Worm (Caenorhabditis elegans) whole organism, late embryonic: Measurements from ENCODE around the gene snf-6.

Experiments used
- C08G9.2 ChIP-seq: sonication (generic microtip); optimal IDR thresholded peaks from 2 replicates; lab custom pipeline; 2016; ENCODE audit warnings: mild to moderate bottlenecking, missing genetic modification characterization, moderate library complexity, missing compliant biosample characterization
- F13H6.1 ChIP-seq: sonication (generic microtip); optimal IDR thresholded peaks from 2 replicates; lab custom pipeline; 2016; ENCODE audit warnings: missing genetic modification characterization, missing compliant biosample characterization
- K02D7.2 ChIP-seq: sonication (generic microtip); optimal IDR thresholded peaks from 2 replicates; lab custom pipeline; 2017; ENCODE audit warnings: mild to moderate bottlenecking, missing genetic modification characterization, missing compliant biosample characterization
- T23F11.4 ChIP-seq: fragments of 200-800 bp; sonication (Bioruptor generic); optimal IDR thresholded peaks from 2 replicates; lab custom pipeline; 2018; ENCODE audit warnings: mild to moderate bottlenecking, missing genetic modification characterization, missing compliant biosample characterization
- Y22D7AL.16 ChIP-seq: sonication (generic microtip); optimal IDR thresholded peaks from 2 replicates; lab custom pipeline; 2016; ENCODE audit warnings: missing genetic modification characterization, missing compliant biosample characterization
- ama-1 ChIP-seq: fragments of 150-350 bp; optimal IDR thresholded peaks from 2 replicates; lab custom pipeline; 2014
- ceh-14 ChIP-seq: sonication (generic microtip); optimal IDR thresholded peaks from 2 replicates; lab custom pipeline; 2016; ENCODE audit warnings: missing genotype, missing genetic modification characterization, missing compliant biosample characterization
- ceh-18 ChIP-seq: sonication (generic microtip); optimal IDR thresholded peaks from 2 replicates; lab custom pipeline; 2016; ENCODE audit warnings: missing genetic modification characterization, missing compliant biosample characterization
- ceh-19 ChIP-seq: fragments of 200-800 bp; sonication (Bioruptor generic); optimal IDR thresholded peaks from 2 replicates; lab custom pipeline; 2018; ENCODE audit warnings: mild to moderate bottlenecking, missing genetic modification characterization, missing compliant biosample characterization
- ceh-24 ChIP-seq: sonication (generic microtip); optimal IDR thresholded peaks from 2 replicates; lab custom pipeline; 2016; ENCODE audit warnings: mild to moderate bottlenecking, missing genetic modification characterization, missing compliant biosample characterization
- ceh-34 ChIP-seq: sonication (generic microtip); optimal IDR thresholded peaks from 2 replicates; lab custom pipeline; 2016; ENCODE audit warnings: mild to moderate bottlenecking, missing genetic modification characterization, missing compliant biosample characterization
- ceh-45 ChIP-seq: fragments of 200-800 bp; sonication (Bioruptor generic); IDR thresholded peaks from 2 replicates; pipeline ENCODE4 v1.3.6; 2022; ENCODE audit warnings: missing genetic modification reagents, missing genetic modification characterization, missing compliant biosample characterization
- ceh-6 ChIP-seq: fragments of 200-800 bp; sonication (Bioruptor generic); optimal IDR thresholded peaks from 2 replicates; lab custom pipeline; 2018; ENCODE audit warnings: mild to moderate bottlenecking, missing genetic modification characterization, missing compliant biosample characterization
- ets-4 ChIP-seq: sonication (generic microtip); optimal IDR thresholded peaks from 2 replicates; lab custom pipeline; 2016; ENCODE audit warnings: missing genetic modification characterization, missing compliant biosample characterization
- eyg-1 ChIP-seq: sonication (generic microtip); optimal IDR thresholded peaks from 2 replicates; lab custom pipeline; 2016; ENCODE audit warnings: missing genotype, missing genetic modification characterization, missing compliant biosample characterization
- hlh-15 ChIP-seq: sonication (generic microtip); optimal IDR thresholded peaks from 2 replicates; lab custom pipeline; 2016; ENCODE audit warnings: missing genetic modification characterization, missing compliant biosample characterization
- hlh-6 ChIP-seq: sonication (generic microtip); optimal IDR thresholded peaks from 2 replicates; lab custom pipeline; 2016; ENCODE audit warnings: missing genotype, missing genetic modification characterization, missing compliant biosample characterization
- hlh-8 ChIP-seq: sonication (generic microtip); optimal IDR thresholded peaks from 2 replicates; lab custom pipeline; 2016; ENCODE audit warnings: missing genotype, missing genetic modification characterization, missing compliant biosample characterization
- nfya-1 ChIP-seq: sonication (generic microtip); optimal IDR thresholded peaks from 2 replicates; lab custom pipeline; 2017; ENCODE audit warnings: missing genetic modification characterization, mild to moderate bottlenecking, missing compliant biosample characterization, antibody characterized with exemption, moderate library complexity
- nhr-11 ChIP-seq: fragments of 150-350 bp; optimal IDR thresholded peaks from 2 replicates; lab custom pipeline; 2014; ENCODE audit warnings: missing biosample characterization, missing genetic modification characterization
- nhr-232 ChIP-seq: sonication (generic microtip); optimal IDR thresholded peaks from 2 replicates; lab custom pipeline; 2016; ENCODE audit warnings: missing genetic modification characterization, missing compliant biosample characterization
- odd-2 ChIP-seq: sonication (generic microtip); optimal IDR thresholded peaks from 2 replicates; lab custom pipeline; 2017; ENCODE audit warnings: antibody characterized with exemption, mild to moderate bottlenecking, missing genetic modification characterization, missing compliant biosample characterization
- pag-3 ChIP-seq: sonication (generic microtip); optimal IDR thresholded peaks from 2 replicates; lab custom pipeline; 2016; ENCODE audit warnings: missing compliant biosample characterization, missing genetic modification characterization, borderline replicate concordance
- pat-9 ChIP-seq: fragments of 200-800 bp; sonication (Bioruptor generic); optimal IDR thresholded peaks from 2 replicates; lab custom pipeline; 2018; ENCODE audit warnings: mild to moderate bottlenecking, missing genetic modification characterization, moderate library complexity, missing compliant biosample characterization
- pax-1 ChIP-seq: fragments of 150-350 bp; optimal IDR thresholded peaks from 2 replicates; lab custom pipeline; 2014; ENCODE audit warnings: missing biosample characterization, missing genetic modification characterization
- rnt-1 ChIP-seq: sonication (generic microtip); optimal IDR thresholded peaks from 2 replicates; lab custom pipeline; 2016; ENCODE audit warnings: missing genetic modification characterization, missing compliant biosample characterization
- sox-4 ChIP-seq: sonication (generic microtip); optimal IDR thresholded peaks from 2 replicates; lab custom pipeline; 2017; ENCODE audit warnings: mild to moderate bottlenecking, missing genetic modification characterization, inconsistent platforms, missing compliant biosample characterization
- syd-9 ChIP-seq: sonication (generic microtip); optimal IDR thresholded peaks from 2 replicates; lab custom pipeline; 2016; ENCODE audit warnings: mild to moderate bottlenecking, missing genetic modification characterization, moderate library complexity, missing compliant biosample characterization
- tbx-2 ChIP-seq: sonication (generic microtip); optimal IDR thresholded peaks from 2 replicates; lab custom pipeline; 2016; ENCODE audit warnings: missing genetic modification characterization, missing compliant biosample characterization
- tbx-7 ChIP-seq: sonication (generic microtip); optimal IDR thresholded peaks from 2 replicates; lab custom pipeline; 2016; ENCODE audit warnings: missing genotype, missing genetic modification characterization, missing compliant biosample characterization
- unc-3 ChIP-seq, 2 experiments: fragments of 200-800 bp in 1 of 2; sonication (Bioruptor generic) in 1 of 2; sonication (generic microtip) in 1 of 2; conservative IDR thresholded peaks in 1 of 2; optimal IDR thresholded peaks in 1 of 2; 2 replicates each; pipeline versions ENCODE4 v1.3.6 to Lab custom; 2016 to 2022; ENCODE audit warnings: missing compliant biosample characterization in 2 of 2, missing genetic modification characterization in 2 of 2, missing genetic modification reagents in 1 of 2
- unc-42 ChIP-seq: sonication (generic microtip); optimal IDR thresholded peaks from 2 replicates; lab custom pipeline; 2016; ENCODE audit warnings: missing genotype, missing genetic modification characterization, missing compliant biosample characterization
- unc-86 ChIP-seq: sonication (generic microtip); optimal IDR thresholded peaks from 2 replicates; lab custom pipeline; 2016; ENCODE audit warnings: missing genetic modification characterization, missing compliant biosample characterization

The snf-6 gene

DNA sequence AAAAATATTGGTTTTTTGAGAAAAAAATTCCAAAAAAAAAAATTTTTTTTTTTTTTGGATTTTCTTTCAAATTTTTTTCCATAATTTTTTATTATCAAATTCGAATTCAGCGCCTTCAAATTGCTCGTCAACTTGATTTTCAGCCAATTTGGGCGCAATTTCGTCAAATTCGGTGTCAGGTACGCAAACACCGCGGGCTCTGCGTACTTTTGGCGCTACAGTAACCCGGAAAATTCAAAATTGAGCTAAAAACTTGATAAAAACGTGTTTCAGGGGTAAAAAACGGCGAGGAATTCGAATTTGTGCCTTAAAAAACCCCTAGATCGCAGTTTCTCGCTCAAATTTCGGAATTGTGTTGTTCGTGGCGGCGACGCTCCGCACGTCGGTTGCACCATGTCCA, 12.7 kb downstream of the snf-6 start:
- TF ChIP-seq unc-42 (tag; lab: Kevin White, UChicago) (no peak), rnt-1 (tag; lab: Kevin White, UChicago) (no peak), sox-4 (tag; lab: Kevin White, UChicago) (no peak), odd-2 (no peak), pax-1 (tag; lab: Kevin White, UChicago) (no peak), ceh-24 (tag; lab: Kevin White, UChicago) (no peak), nhr-232 (tag; lab: Kevin White, UChicago) (no peak), F13H6.1 (tag; lab: Kevin White, UChicago) (no peak), syd-9 (tag; lab: Kevin White, UChicago) (no peak), unc-3 (GFP tag; conservative IDR thresholded peaks at IDR 0.05; lab: Robert Waterston, UW) (no peak), unc-3 (tag; optimal IDR thresholded peaks at IDR 0.05; lab: Kevin White, UChicago) (no peak), pag-3 (tag; lab: Kevin White, UChicago) (no peak), hlh-6 (tag; lab: Kevin White, UChicago) (no peak), nhr-11 (no peak), ceh-34 (tag; lab: Kevin White, UChicago) (no peak), ceh-14 (tag; lab: Kevin White, UChicago) (no peak), K02D7.2 (tag; lab: Kevin White, UChicago) (no peak)
- TF ChIP-seq, all 69 proteins: peak for 0

DNA sequence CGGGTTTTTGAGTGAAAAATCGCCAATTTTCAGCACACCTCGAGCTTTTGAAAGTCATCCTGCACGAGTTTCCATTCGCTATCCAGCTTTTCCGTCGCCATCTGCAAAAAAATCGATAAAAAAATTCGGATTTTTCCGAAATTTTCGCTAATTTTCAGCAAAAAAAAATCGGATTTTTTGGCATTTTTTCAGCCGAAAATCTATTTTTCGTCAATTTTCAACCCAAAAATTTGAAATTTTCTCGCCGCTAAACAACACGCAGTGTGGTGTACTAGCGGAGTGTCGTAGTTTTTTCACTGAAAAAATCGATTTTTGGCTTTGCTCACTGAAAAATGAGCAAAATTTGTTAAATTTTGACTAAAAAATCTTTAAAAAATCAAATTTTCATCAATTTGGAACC, 14.7 kb downstream of the snf-6 start, which contains the start of gene tmem-120:
TSS of gene tmem-120 (minus strand) at position 101 of the 400 bp plus-strand sequence.
- no peak for TF ChIP-seq K02D7.2 (tag; lab: Kevin White, UChicago)
- no peak for TF ChIP-seq ceh-45 (GFP tag; lab: Robert Waterston, UW)
- TF ChIP-seq Y22D7AL.16 (tag; lab: Kevin White, UChicago): no peak
- no peak for TF ChIP-seq hlh-15 (tag; lab: Kevin White, UChicago)
- TF ChIP-seq ceh-18 (tag; lab: Kevin White, UChicago): no peak
- no peak for TF ChIP-seq pat-9
- TF ChIP-seq sox-4 (tag; lab: Kevin White, UChicago): no peak
- no peak for TF ChIP-seq ceh-6
- TF ChIP-seq, all 69 proteins: peak for 0

DNA sequence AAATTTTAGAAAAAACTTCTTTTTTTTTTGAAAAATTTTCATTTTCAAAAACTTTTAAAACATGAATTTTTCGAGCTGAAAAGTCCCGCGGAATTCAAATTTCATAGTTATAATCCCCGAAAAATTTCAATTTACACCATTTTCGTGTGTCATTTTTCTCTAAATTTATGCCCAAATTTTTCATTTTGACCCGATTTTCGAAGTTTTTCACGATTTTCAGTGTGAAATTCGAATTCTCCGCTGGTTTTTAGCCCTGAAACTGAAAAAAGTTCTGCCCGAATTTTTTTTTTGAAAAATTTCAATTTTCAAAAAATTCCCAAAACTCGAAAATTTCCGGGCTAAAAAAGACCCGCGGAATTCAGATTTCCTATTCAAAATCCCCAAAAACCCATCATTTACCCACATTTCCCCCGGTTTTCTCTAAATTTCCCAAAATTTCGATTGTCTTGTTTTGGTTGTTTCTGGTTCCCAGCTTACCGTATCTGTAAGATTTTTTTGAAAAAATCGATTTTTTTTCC, 23.8 kb downstream of the snf-6 start:
- no peak for TF ChIP-seq C08G9.2 (tag; lab: Kevin White, UChicago)

DNA sequence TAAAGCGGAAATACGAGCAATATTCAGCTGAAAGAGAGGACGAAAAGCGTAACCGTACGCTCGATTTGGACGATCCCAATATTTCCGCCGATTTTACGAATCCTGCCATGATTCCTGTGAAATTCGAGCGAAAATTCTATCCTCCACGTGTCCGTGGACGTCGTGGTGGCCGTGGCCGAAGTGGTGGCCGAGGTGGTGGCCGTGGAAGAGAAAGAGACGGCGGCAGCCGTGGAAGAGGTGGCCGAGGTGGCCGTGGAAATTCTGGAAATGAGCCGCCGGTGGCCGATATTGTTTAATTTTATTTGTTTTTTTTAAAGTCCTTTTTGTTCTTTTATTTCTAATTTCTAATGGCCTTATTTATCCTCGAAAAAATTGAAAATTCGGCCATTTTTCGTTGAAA, 24.4 kb downstream of the snf-6 start:
- TF ChIP-seq T23F11.4 (no peak), tbx-2 (tag; lab: Kevin White, UChicago) (peak; percentile 15)

DNA sequence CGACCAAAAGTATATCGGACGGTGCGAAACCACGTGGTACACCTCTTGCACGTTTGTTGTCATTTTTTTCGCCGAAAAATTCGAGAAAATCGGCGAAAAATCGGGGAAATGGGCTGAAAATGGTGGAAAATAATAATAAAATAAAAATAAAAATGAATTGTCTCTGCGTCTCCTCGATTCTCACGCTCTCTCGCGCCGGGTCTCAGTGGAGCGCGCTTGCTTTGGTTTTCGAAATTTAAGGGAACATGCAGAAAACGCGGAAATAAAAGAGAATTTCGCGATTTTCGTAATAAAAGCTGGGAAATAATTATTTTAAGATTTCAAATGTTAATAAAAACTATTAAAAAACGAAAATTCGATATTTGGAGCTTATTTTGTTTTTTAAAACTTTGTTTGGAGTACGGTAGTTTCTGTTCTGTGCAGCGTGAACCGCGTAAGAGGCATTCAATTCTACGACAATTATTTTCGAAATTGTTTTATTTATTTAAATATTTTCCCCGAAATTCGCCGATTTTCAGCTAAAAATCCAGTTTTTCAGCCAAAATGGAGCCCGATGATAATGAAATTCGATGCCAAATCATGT, 36.7 kb downstream of the snf-6 start, which contains the start of the genes ave-1 and M01G5.1:
TSS of gene ave-1 (minus strand) at position 113 of the 583 bp plus-strand sequence.
TSS of gene M01G5.1 (plus strand) at position 539 of the 583 bp plus-strand sequence.
- peak; percentile 37 for TF ChIP-seq nfya-1 (tag; lab: Kevin White, UChicago)
- TF ChIP-seq tbx-7 (tag; lab: Kevin White, UChicago): no peak
- TF ChIP-seq unc-42 (tag; lab: Kevin White, UChicago): peak; percentile 72
- no peak for TF ChIP-seq ceh-45 (GFP tag; lab: Robert Waterston, UW)
- TF ChIP-seq nhr-232 (tag; lab: Kevin White, UChicago): no peak

DNA sequence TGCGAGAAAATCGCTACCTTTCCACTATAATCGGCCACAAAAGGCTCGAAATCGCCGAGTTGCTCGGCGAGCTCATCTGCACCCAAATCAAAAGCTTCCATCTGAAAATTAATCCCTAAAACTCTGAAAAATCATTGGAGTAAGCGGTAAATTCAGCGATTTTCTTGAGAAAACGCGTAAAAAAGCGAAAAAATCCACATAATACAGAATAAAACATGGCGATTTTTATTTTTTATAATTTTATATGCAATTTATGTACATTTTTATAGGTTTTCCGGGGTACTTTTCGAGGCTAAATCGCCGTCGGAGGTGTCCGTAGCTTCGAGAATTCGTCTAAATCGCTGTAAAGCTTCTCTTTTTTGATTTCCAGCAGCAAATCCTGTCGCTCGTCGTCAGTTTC, 37.4 kb downstream of the snf-6 start, which contains the start of gene Y82E9BR.19:
TSS of gene Y82E9BR.19 (minus strand) at position 101 of the 400 bp plus-strand sequence.
- TF ChIP-seq odd-2 (no peak), sox-4 (tag; lab: Kevin White, UChicago) (no peak), ceh-19 (no peak), unc-86 (no peak), tbx-7 (tag; lab: Kevin White, UChicago) (no peak), pat-9 (no peak), hlh-8 (tag; lab: Kevin White, UChicago) (no peak), ama-1 (lab: Kevin White, UChicago) (no peak), ets-4 (tag; lab: Kevin White, UChicago) (no peak), hlh-15 (tag; lab: Kevin White, UChicago) (no peak), eyg-1 (no peak), pax-1 (tag; lab: Kevin White, UChicago) (no peak), nhr-232 (tag; lab: Kevin White, UChicago) (no peak)
